Worm (Caenorhabditis elegans) whole organism, L1 larva: ENCODE results near the gene K02E7.4.

Experiments
- nhr-237 ChIP-seq: fragments of 150-350 bp; optimal IDR thresholded peaks from 2 replicates; lab custom pipeline; 2014; ENCODE audit warnings: missing biosample characterization, missing genetic modification characterization
- pag-3 ChIP-seq: sonication (generic microtip); optimal IDR thresholded peaks from 2 replicates; lab custom pipeline; 2017; ENCODE audit warnings: missing genetic modification characterization, mild to moderate bottlenecking, missing compliant biosample characterization, antibody characterized with exemption, borderline replicate concordance; ENCODE audit not compliant: insufficient read depth
- snpc-4 ChIP-seq: fragments of 150-350 bp; optimal IDR thresholded peaks from 2 replicates; lab custom pipeline; 2014; ENCODE audit warnings: missing biosample characterization, missing genetic modification characterization
- tbx-2 ChIP-seq: sonication (generic microtip); optimal IDR thresholded peaks from 2 replicates; lab custom pipeline; 2016; ENCODE audit warnings: missing genetic modification characterization, missing compliant biosample characterization
- unc-130 ChIP-seq: fragments of 150-350 bp; optimal IDR thresholded peaks from 2 replicates; lab custom pipeline; 2017; ENCODE audit warnings: missing biosample characterization, missing genetic modification characterization, inconsistent platforms

DNA sequence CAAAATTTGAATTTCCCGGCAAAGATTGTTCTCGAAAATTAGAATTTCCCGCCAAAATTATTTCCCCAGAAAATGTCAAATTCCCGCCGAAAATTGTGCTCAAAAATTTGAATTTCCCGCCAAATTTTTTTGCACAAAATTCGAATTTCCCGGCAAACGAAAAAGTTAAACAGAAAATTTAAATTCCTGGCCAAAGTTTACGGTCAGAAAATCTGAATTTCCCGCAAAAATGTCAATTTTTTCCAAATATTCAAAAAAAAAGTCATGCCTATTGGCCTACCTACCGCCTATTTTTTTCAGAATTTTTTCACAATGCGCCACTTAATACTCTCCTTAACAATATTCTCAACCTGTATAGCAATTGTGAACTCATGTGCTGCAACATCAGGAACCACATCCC is 10.7 kb downstream of the K02E7.4 start, which contains the start of gene K02E7.1:
- TF ChIP-seq snpc-4 (tag; lab: Kevin White, UChicago) (no peak), tbx-2 (no peak), unc-130 (tag; lab: Kevin White, UChicago) (no peak), pag-3 (no peak), nhr-237 (tag; lab: Kevin White, UChicago) (no peak)
